Worm (Caenorhabditis elegans) whole organism, late embryonic: ENCODE results near the gene F14D7.1.

Experiments
- ama-1 ChIP-seq: fragments of 150-350 bp; optimal IDR thresholded peaks from 2 replicates; lab custom pipeline; 2014
- nfya-1 ChIP-seq: sonication (generic microtip); optimal IDR thresholded peaks from 2 replicates; lab custom pipeline; 2017; ENCODE audit warnings: missing genetic modification characterization, mild to moderate bottlenecking, missing compliant biosample characterization, antibody characterized with exemption, moderate library complexity
- nhr-232 ChIP-seq: sonication (generic microtip); optimal IDR thresholded peaks from 2 replicates; lab custom pipeline; 2016; ENCODE audit warnings: missing genetic modification characterization, missing compliant biosample characterization
- zip-5 ChIP-seq: sonication (generic microtip); optimal IDR thresholded peaks from 2 replicates; lab custom pipeline; 2016; ENCODE audit warnings: missing genetic modification characterization, missing compliant biosample characterization

ce11 chrV:14316525-14316924 lies 27.3 kb upstream of the F14D7.1 start, which contains the start of gene F47B8.2:
- TF ChIP-seq nfya-1 (tag; lab: Kevin White, UChicago) (no peak), nhr-232 (no peak), ama-1 (lab: Kevin White, UChicago) (no peak), zip-5 (tag; lab: Kevin White, UChicago) (no peak)
